Worm (Caenorhabditis elegans) whole organism, L1 larva: ENCODE results near the gene R02D5.4.

Experiments used
- C04F5.9 ChIP-seq: sonication (generic microtip); optimal IDR thresholded peaks from 2 replicates; lab custom pipeline; 2016; ENCODE audit warnings: missing genetic modification characterization, missing compliant biosample characterization
- C16A3.4 ChIP-seq: fragments of 150-350 bp; optimal IDR thresholded peaks from 2 replicates; lab custom pipeline; 2014; ENCODE audit warnings: missing biosample characterization, missing genetic modification characterization
- F16B12.6 ChIP-seq: fragments of 150-350 bp; optimal IDR thresholded peaks from 2 replicates; lab custom pipeline; 2014; ENCODE audit warnings: missing biosample characterization, missing genetic modification characterization
- Y116A8C.19 ChIP-seq: sonication (generic microtip); optimal IDR thresholded peaks from 2 replicates; lab custom pipeline; 2016; ENCODE audit warnings: missing compliant biosample characterization, missing genetic modification characterization, borderline replicate concordance
- aha-1 ChIP-seq: fragments of 150-350 bp; optimal IDR thresholded peaks from 2 replicates; lab custom pipeline; 2014; ENCODE audit warnings: missing biosample characterization, missing genetic modification characterization
- blmp-1 ChIP-seq: fragments of 150-350 bp; optimal IDR thresholded peaks from 2 replicates; lab custom pipeline; 2014; ENCODE audit warnings: missing biosample characterization, missing genetic modification characterization
- ceh-8 ChIP-seq: fragments of 200-800 bp; sonication (Bioruptor generic); optimal IDR thresholded peaks from 2 replicates; lab custom pipeline; 2018; ENCODE audit warnings: mild to moderate bottlenecking, missing genetic modification characterization, moderate library complexity, missing compliant biosample characterization
- ceh-82 ChIP-seq, 3 experiments: fragments of 150-350 bp in 1 of 3; sonication (generic microtip) in 2 of 3; optimal IDR thresholded peaks; 2 replicates each; lab custom pipeline; 2014 to 2017; ENCODE audit warnings: missing biosample characterization in 3 of 3, missing genetic modification characterization in 3 of 3
- ceh-88 ChIP-seq: fragments of 200-800 bp; sonication (Bioruptor generic); IDR thresholded peaks from 2 replicates; pipeline ENCODE4 v1.3.6; 2022; ENCODE audit warnings: missing genetic modification characterization, missing compliant biosample characterization
- dpl-1 ChIP-seq, 3 experiments: fragments of 150-350 bp in 2 of 3; sonication (generic microtip) in 1 of 3; optimal IDR thresholded peaks; 2 replicates each; lab custom pipeline; 2014 to 2017; ENCODE audit warnings: missing biosample characterization in 3 of 3, missing genetic modification characterization in 3 of 3, missing genetic modification reagents in 3 of 3
- dsc-1 ChIP-seq: sonication (generic microtip); optimal IDR thresholded peaks from 2 replicates; lab custom pipeline; 2016; ENCODE audit warnings: mild to moderate bottlenecking, missing genetic modification characterization, missing compliant biosample characterization
- efl-1 ChIP-seq, 4 experiments: fragments of 150-350 bp; optimal IDR thresholded peaks in 3 of 4; peaks in 1 of 4; 1 replicate in 1 of 4; 2 replicates in 3 of 4; lab custom pipeline; 2014; ENCODE audit warnings: missing biosample characterization in 2 of 4, missing genetic modification characterization in 2 of 4, missing genetic modification reagents in 2 of 4
- efl-3 ChIP-seq: fragments of 200-800 bp; sonication (Bioruptor generic); optimal IDR thresholded peaks from 2 replicates; lab custom pipeline; 2018; ENCODE audit warnings: mild to moderate bottlenecking, missing genetic modification characterization, missing compliant biosample characterization
- egl-13 ChIP-seq: sonication (generic microtip); optimal IDR thresholded peaks from 2 replicates; lab custom pipeline; 2016; ENCODE audit warnings: missing genotype, missing genetic modification reagents, missing genetic modification characterization, missing compliant biosample characterization
- egl-27 ChIP-seq, 2 experiments: fragments of 150-350 bp in 1 of 2; sonication (generic microtip); optimal IDR thresholded peaks; 3 replicates each; lab custom pipeline; 2017 to 2018; ENCODE audit warnings: missing biosample characterization in 2 of 2, missing genetic modification characterization in 2 of 2, missing genetic modification reagents in 2 of 2
- elt-2 ChIP-seq: sonication (generic microtip); optimal IDR thresholded peaks from 2 replicates; lab custom pipeline; 2016; ENCODE audit warnings: missing genetic modification characterization, mild to moderate bottlenecking, inconsistent platforms, missing compliant biosample characterization, missing genetic modification reagents
- elt-3 ChIP-seq, 6 experiments: fragments of 150-350 bp in 1 of 6; sonication (generic microtip); optimal IDR thresholded peaks; 2 replicates each; lab custom pipeline; 2017 to 2018; ENCODE audit warnings: missing biosample characterization in 6 of 6, missing genetic modification characterization in 6 of 6, inconsistent platforms in 1 of 6
- ets-5 ChIP-seq: fragments of 200-800 bp; sonication (Bioruptor generic); IDR thresholded peaks from 2 replicates; pipeline ENCODE4 v1.3.6; 2022; ENCODE audit warnings: missing genetic modification characterization, missing compliant biosample characterization
- fos-1 ChIP-seq: fragments of 150-350 bp; optimal IDR thresholded peaks from 2 replicates; lab custom pipeline; 2014; ENCODE audit warnings: missing biosample characterization, missing genetic modification characterization
- grh-1 ChIP-seq: fragments of 200-800 bp; sonication (Bioruptor generic); IDR thresholded peaks from 2 replicates; pipeline ENCODE4 v1.3.6; 2022; ENCODE audit warnings: missing genetic modification reagents, missing genetic modification characterization, missing compliant biosample characterization
- hlh-4 ChIP-seq: sonication (generic microtip); optimal IDR thresholded peaks from 2 replicates; lab custom pipeline; 2016; ENCODE audit warnings: mild to moderate bottlenecking, missing genetic modification characterization, missing compliant biosample characterization
- irx-1 ChIP-seq: sonication (generic microtip); optimal IDR thresholded peaks from 2 replicates; lab custom pipeline; 2016; ENCODE audit warnings: missing genetic modification characterization, missing compliant biosample characterization
- lin-13 ChIP-seq: fragments of 150-350 bp; optimal IDR thresholded peaks from 2 replicates; lab custom pipeline; 2014; ENCODE audit warnings: missing biosample characterization, missing genetic modification reagents, missing genetic modification characterization
- lin-14 ChIP-seq: fragments of 200-800 bp; sonication (Bioruptor generic); optimal IDR thresholded peaks from 2 replicates; lab custom pipeline; 2018; ENCODE audit warnings: mild to moderate bottlenecking, missing genetic modification characterization, moderate library complexity, missing compliant biosample characterization
- lin-35 ChIP-seq, 2 experiments: fragments of 150-350 bp; optimal IDR thresholded peaks; 2 replicates each; lab custom pipeline; 2014; ENCODE audit warnings: missing biosample characterization in 2 of 2, missing genetic modification characterization in 2 of 2, missing genetic modification reagents in 2 of 2
- lin-39 ChIP-seq: fragments of 150-350 bp; optimal IDR thresholded peaks from 2 replicates; lab custom pipeline; 2014; ENCODE audit warnings: missing biosample characterization, missing genetic modification reagents, missing genetic modification characterization
- lsy-2 ChIP-seq, 2 experiments: fragments of 150-350 bp; optimal IDR thresholded peaks; 2 replicates each; lab custom pipeline; 2014; ENCODE audit warnings: missing biosample characterization in 2 of 2, missing genetic modification characterization in 2 of 2
- mab-9 ChIP-seq: fragments of 200-800 bp; sonication (Bioruptor generic); IDR thresholded peaks from 2 replicates; pipeline ENCODE4 v1.3.6; 2022; ENCODE audit warnings: missing genetic modification reagents, missing genetic modification characterization, missing compliant biosample characterization
- mep-1 ChIP-seq: fragments of 150-350 bp; optimal IDR thresholded peaks from 2 replicates; lab custom pipeline; 2014; ENCODE audit warnings: missing biosample characterization, missing genetic modification characterization
- nhr-12 ChIP-seq: sonication (generic microtip); optimal IDR thresholded peaks from 2 replicates; lab custom pipeline; 2017; ENCODE audit warnings: missing biosample characterization, missing genetic modification characterization
- nhr-19 ChIP-seq: fragments of 200-800 bp; sonication (Bioruptor generic); conservative IDR thresholded peaks from 2 replicates; pipeline ENCODE4 v1.3.6; 2022; ENCODE audit warnings: missing genetic modification characterization, missing compliant biosample characterization
- nhr-47 ChIP-seq: sonication (generic microtip); optimal IDR thresholded peaks from 2 replicates; lab custom pipeline; 2016; ENCODE audit warnings: mild to moderate bottlenecking, missing genetic modification characterization, moderate library complexity, missing compliant biosample characterization
- nhr-77 ChIP-seq: fragments of 150-350 bp; optimal IDR thresholded peaks from 2 replicates; lab custom pipeline; 2014; ENCODE audit warnings: missing biosample characterization, missing genetic modification characterization
- nhr-84 ChIP-seq: sonication (generic microtip); optimal IDR thresholded peaks from 2 replicates; lab custom pipeline; 2017; ENCODE audit warnings: missing biosample characterization, missing genetic modification characterization
- nhr-85 ChIP-seq: sonication (generic microtip); peaks from one replicate; lab custom pipeline; 2016; ENCODE audit warnings: missing genetic modification characterization, inconsistent platforms, missing compliant biosample characterization
- nhr-90 ChIP-seq: sonication (generic microtip); optimal IDR thresholded peaks from 2 replicates; lab custom pipeline; 2016; ENCODE audit warnings: mild to moderate bottlenecking, missing genetic modification characterization, missing compliant biosample characterization; ENCODE audit not compliant: poor library complexity
- snpc-4 ChIP-seq: fragments of 150-350 bp; optimal IDR thresholded peaks from 2 replicates; lab custom pipeline; 2014; ENCODE audit warnings: missing biosample characterization, missing genetic modification characterization
- swsn-7 ChIP-seq: sonication (generic microtip); optimal IDR thresholded peaks from 2 replicates; lab custom pipeline; 2016; ENCODE audit warnings: missing genetic modification characterization, missing compliant biosample characterization
- unc-130 ChIP-seq: fragments of 150-350 bp; optimal IDR thresholded peaks from 2 replicates; lab custom pipeline; 2017; ENCODE audit warnings: missing biosample characterization, missing genetic modification characterization, inconsistent platforms
- unc-98 ChIP-seq: fragments of 200-800 bp; sonication (Bioruptor generic); IDR thresholded peaks from 2 replicates; pipeline ENCODE4 v1.3.6; 2022; ENCODE audit warnings: missing genetic modification characterization, missing compliant biosample characterization
- vab-15 ChIP-seq: sonication (generic microtip); optimal IDR thresholded peaks from 2 replicates; lab custom pipeline; 2017; ENCODE audit warnings: missing genotype, mild to moderate bottlenecking, missing genetic modification characterization, missing compliant biosample characterization
- zip-4 ChIP-seq: fragments of 200-800 bp; sonication (Bioruptor generic); optimal IDR thresholded peaks from 2 replicates; lab custom pipeline; 2018; ENCODE audit warnings: mild to moderate bottlenecking, missing genetic modification characterization, moderate library complexity, missing compliant biosample characterization

Gene R02D5.4

DNA sequence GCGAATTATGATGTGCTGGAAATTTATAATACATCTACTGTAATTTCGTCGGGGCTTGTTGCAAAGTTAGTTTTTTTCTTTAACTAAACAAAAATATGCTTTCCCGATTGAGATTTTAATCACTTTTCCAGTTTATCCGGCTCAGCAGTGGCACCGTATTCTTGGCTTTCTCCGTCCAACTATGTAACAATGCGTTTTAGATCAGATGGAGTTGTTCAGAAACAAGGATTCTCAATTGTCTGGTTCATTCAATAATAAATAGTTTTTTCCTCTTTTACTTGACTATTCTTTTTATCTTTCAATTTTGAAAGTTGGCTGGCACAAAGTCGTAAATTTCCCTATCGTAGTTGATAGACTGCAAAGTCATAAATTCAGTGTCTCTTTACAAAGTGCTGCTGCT lies 10.4 kb downstream of the R02D5.4 start, which contains the start of gene clec-56:
TSS of gene clec-56 (plus strand) at position 301 of the 400 bp plus-strand sequence.
- TF ChIP-seq ceh-82 (tag; optimal IDR thresholded peaks at IDR 0.05; lab: Kevin White, UChicago) (no peak), aha-1 (no peak), C04F5.9 (tag; lab: Kevin White, UChicago) (no peak), ets-5 (GFP tag; lab: Robert Waterston, UW) (no peak), nhr-90 (tag; lab: Kevin White, UChicago) (no peak), unc-130 (tag; lab: Kevin White, UChicago) (no peak), nhr-12 (tag; lab: Kevin White, UChicago) (no peak), egl-27 (tag; optimal IDR thresholded peaks at IDR 0.05; lab: Kevin White, UChicago) (no peak), snpc-4 (tag; lab: Kevin White, UChicago) (no peak), lin-13 (GFP tag; lab: Kevin White, UChicago) (no peak), lin-35 (GFP tag; optimal IDR thresholded peaks at IDR 0.05; lab: Kevin White, UChicago) (no peak), blmp-1 (no peak), lin-14 (GFP tag; lab: Kevin White, UChicago) (no peak), efl-1 (optimal IDR thresholded peaks at IDR 0.05; lab: Kevin White, UChicago) (no peak), efl-1 (GFP tag; optimal IDR thresholded peaks at IDR 0.05 in 1 of 2; lab: Kevin White, UChicago) (no peak), unc-98 (GFP tag; lab: Robert Waterston, UW) (no peak), dpl-1 (GFP tag; optimal IDR thresholded peaks at IDR 0.05; lab: Kevin White, UChicago) (no peak), C16A3.4 (tag; lab: Kevin White, UChicago) (no peak)
- TF ChIP-seq, all 84 proteins: peak for 0

DNA sequence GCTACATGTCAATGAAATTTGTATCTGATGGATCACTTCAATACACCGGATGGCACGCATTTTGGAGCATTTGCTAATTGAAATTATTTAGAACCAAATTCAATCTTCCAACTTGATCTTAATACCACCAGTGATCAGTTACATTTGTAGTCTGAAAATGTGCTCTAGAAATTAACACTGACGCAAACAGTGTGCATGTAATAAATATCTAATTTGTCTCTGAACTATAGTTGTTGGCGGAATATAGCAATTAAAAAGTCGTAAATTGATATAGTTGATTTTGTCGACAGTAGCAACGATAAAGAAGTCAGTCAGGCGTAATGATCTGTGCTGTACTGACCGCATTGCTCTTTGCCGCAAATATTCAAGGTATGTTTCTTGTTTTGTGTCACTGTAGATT lies 12.3 kb downstream of the R02D5.4 start, which contains the start of gene clec-227:
TSS of gene clec-227 (plus strand) at position 301 of the 400 bp plus-strand sequence.
- TF ChIP-seq vab-15 (tag; lab: Kevin White, UChicago) (no peak), efl-3 (GFP tag; lab: Kevin White, UChicago) (no peak), ceh-88 (GFP tag; lab: Robert Waterston, UW) (no peak), lsy-2 (tag; optimal IDR thresholded peaks at IDR 0.05; lab: Kevin White, UChicago) (no peak), swsn-7 (tag; lab: Kevin White, UChicago) (no peak), efl-1 (optimal IDR thresholded peaks at IDR 0.05; lab: Kevin White, UChicago) (no peak), efl-1 (GFP tag; optimal IDR thresholded peaks at IDR 0.05 in 1 of 2; lab: Kevin White, UChicago) (peak in 1 of 2 experiments; percentile 85)
- TF ChIP-seq, all 84 proteins: peak for 1

DNA sequence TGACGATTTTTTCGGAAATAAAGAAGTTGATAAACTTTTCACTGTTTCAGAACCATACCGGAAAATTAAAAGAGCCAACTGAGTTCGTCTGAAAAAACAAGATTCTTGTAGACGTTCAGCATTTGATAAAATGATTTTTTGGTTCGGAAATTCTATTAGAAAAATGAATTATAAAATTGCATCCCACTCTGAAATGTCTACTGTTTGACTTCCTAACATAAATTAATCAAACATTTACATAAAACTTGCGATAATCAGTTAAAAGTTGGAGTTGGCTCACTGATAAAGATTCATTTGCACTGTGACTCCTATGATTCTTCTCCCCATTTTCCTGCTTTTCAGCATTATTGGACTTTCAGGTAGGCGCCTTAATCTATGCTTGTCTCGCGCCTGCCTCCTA lies 15.6 kb downstream of the R02D5.4 start, which contains the start of gene clec-57:
TSS of gene clec-57 (plus strand) at position 301 of the 400 bp plus-strand sequence.
- TF ChIP-seq elt-3 (tag; optimal IDR thresholded peaks at IDR 0.05; lab: Kevin White, UChicago): no peak
- TF ChIP-seq nhr-84 (tag; lab: Kevin White, UChicago): no peak
- no peak for TF ChIP-seq ceh-8 (GFP tag; lab: Kevin White, UChicago)
- no peak for TF ChIP-seq dsc-1 (tag; lab: Kevin White, UChicago)
- TF ChIP-seq nhr-85 (tag; lab: Kevin White, UChicago): no peak
- no peak for TF ChIP-seq lin-13 (GFP tag; lab: Kevin White, UChicago)
- TF ChIP-seq egl-27 (tag; optimal IDR thresholded peaks at IDR 0.05; lab: Kevin White, UChicago): no peak
- TF ChIP-seq vab-15 (tag; lab: Kevin White, UChicago): no peak
- TF ChIP-seq nhr-12 (tag; lab: Kevin White, UChicago): no peak
- TF ChIP-seq unc-130 (tag; lab: Kevin White, UChicago): no peak
- no peak for TF ChIP-seq F16B12.6 (tag; lab: Kevin White, UChicago)
- TF ChIP-seq fos-1: no peak
- TF ChIP-seq mab-9 (GFP tag; lab: Robert Waterston, UW): no peak
- no peak for TF ChIP-seq lin-14 (GFP tag; lab: Kevin White, UChicago)
- TF ChIP-seq irx-1 (tag; lab: Kevin White, UChicago): no peak
- TF ChIP-seq grh-1: no peak
- TF ChIP-seq lin-39: no peak

DNA sequence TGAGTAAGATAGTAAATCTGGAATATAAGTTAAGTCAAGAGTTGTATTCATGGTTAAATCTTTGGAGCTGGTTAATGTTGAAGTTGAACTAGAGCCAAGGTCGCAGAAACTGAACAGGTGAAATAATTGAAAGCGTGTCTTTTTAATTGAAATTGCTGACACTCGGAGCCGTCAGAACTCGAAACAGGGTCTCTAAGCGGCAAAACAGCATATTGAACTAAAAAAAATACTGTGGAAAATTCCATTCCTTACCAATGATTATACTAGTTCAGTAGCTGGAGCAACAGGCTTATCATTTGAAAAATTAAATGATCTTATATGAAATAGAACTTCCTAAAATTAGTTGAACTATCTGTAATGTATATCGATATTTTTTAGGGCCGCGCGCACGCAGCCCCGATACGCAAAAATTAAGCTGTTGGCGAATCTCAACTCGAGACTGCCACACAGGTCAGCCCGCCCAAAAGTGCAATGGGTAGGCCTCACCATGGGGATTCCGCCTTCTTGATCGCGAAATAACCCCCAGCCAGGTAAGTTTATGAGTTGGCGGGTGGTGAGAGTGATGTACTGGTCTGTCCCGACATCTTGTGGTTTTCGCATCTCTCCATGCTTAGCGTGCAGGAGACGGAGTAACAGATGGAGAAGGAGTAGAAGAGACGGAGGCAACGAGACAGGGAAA lies 16.1 kb downstream of the R02D5.4 start, which contains the start of gene srz-97:
TSS of gene srz-97 (minus strand) at position 51 of the 679 bp plus-strand sequence.
- TF ChIP-seq efl-1 (optimal IDR thresholded peaks at IDR 0.05; lab: Kevin White, UChicago) (peak; percentile 41 to 60), efl-1 (GFP tag; optimal IDR thresholded peaks at IDR 0.05 in 1 of 2; lab: Kevin White, UChicago) (peak in 1 of 2 experiments; percentile 77), blmp-1 (no peak), ceh-82 (tag; optimal IDR thresholded peaks at IDR 0.05; lab: Kevin White, UChicago) (peak in 1 of 3 experiments; percentile 16), nhr-77 (tag; lab: Kevin White, UChicago) (peak; percentile 6), swsn-7 (tag; lab: Kevin White, UChicago) (peak; percentile 58), nhr-90 (tag; lab: Kevin White, UChicago) (peak; percentile 84), Y116A8C.19 (tag; lab: Kevin White, UChicago) (no peak), hlh-4 (peak; percentile 4), dsc-1 (tag; lab: Kevin White, UChicago) (no peak), elt-2 (tag; lab: Kevin White, UChicago) (peak; percentile 65), lin-14 (GFP tag; lab: Kevin White, UChicago) (peak; percentile 42), mep-1 (peak; percentile 4), snpc-4 (tag; lab: Kevin White, UChicago) (peak; percentile 97), nhr-19 (GFP tag; lab: Robert Waterston, UW) (peak; percentile 76), zip-4 (GFP tag; lab: Kevin White, UChicago) (no peak), nhr-47 (peak; percentile 73), egl-13 (tag; lab: Kevin White, UChicago) (no peak)
